Worm (Caenorhabditis elegans): ENCODE data around the gene F14F9.3.

ce11 chrV:5150880-5151279 is 12.9 kb downstream of the F14F9.3 start, which contains the start of gene srh-130:
- no peak for TF ChIP-seq aly-2 (tag; optimal IDR thresholded peaks at IDR 0.05)
- TF ChIP-seq daf-12 (tag; optimal IDR thresholded peaks at IDR 0.05), result no peak
- TF ChIP-seq nhr-11 (tag; optimal IDR thresholded peaks at IDR 0.05), result no peak
- TF ChIP-seq fos-1 (tag; optimal IDR thresholded peaks at IDR 0.05), result no peak
- TF ChIP-seq tbx-2 (tag; optimal IDR thresholded peaks at IDR 0.05), result no peak

All from whole organism, L3 larva.